Worm (Caenorhabditis elegans) whole organism, dauer: Measurements from ENCODE around the gene Y26E6A.3.

Experiments used
- unc-62 ChIP-seq: sonication (generic microtip); optimal IDR thresholded peaks from 2 replicates; lab custom pipeline; 2017; ENCODE audit warnings: missing biosample characterization, missing genetic modification reagents, missing genetic modification characterization

Gene Y26E6A.3

ce11 chrX:13882639-13883038 is 27.1 kb downstream of the Y26E6A.3 start, which contains the start of gene hlb-1:
Gene hlb-1 (minus strand): TSS chrX:13882739.
- TF ChIP-seq unc-62 (GFP tag; lab: Kevin White, UChicago), result no peak

ce11 chrX:13881760-13882369 is 27.9 kb downstream of the Y26E6A.3 start:
- no peak for TF ChIP-seq unc-62 (GFP tag; lab: Kevin White, UChicago)

- TF ChIP-seq unc-62 (GFP tag; lab: Kevin White, UChicago), result no peak
These were observed 31.7 kb downstream of the Y26E6A.3 start for ce11 chrX:13878082-13878481.

- no peak for TF ChIP-seq unc-62 (GFP tag; lab: Kevin White, UChicago)
These were observed 32.9 kb downstream of the Y26E6A.3 start for ce11 chrX:13876860-13877259.

- TF ChIP-seq unc-62 (GFP tag; lab: Kevin White, UChicago), result no peak
These were observed 33.8 kb downstream of the Y26E6A.3 start for ce11 chrX:13875913-13876312.

- no peak for TF ChIP-seq unc-62 (GFP tag; lab: Kevin White, UChicago)
These were observed 36.3 kb downstream of the Y26E6A.3 start for ce11 chrX:13873324-13873933.

- no peak for TF ChIP-seq unc-62 (GFP tag; lab: Kevin White, UChicago)
These were observed 38.6 kb downstream of the Y26E6A.3 start for ce11 chrX:13871110-13871509.

ce11 chrX:13864191-13864590 is 45.6 kb downstream of the Y26E6A.3 start, which contains the start of gene M03B6.3:
Gene M03B6.3 (minus strand): TSS chrX:13864292.
- TF ChIP-seq unc-62 (GFP tag; lab: Kevin White, UChicago), result no peak

- no peak for TF ChIP-seq unc-62 (GFP tag; lab: Kevin White, UChicago)
These were observed 51.1 kb downstream of the Y26E6A.3 start, which contains the start of gene M03B6.4 for ce11 chrX:13858693-13859092. Gene M03B6.4 (plus strand): TSS chrX:13858841.
